Fruit fly (Drosophila melanogaster) whole organism, embryonic: ENCODE results near the gene CG18662.

Experiments
- B-H2 ChIP-seq: fragments of 200-800 bp; sonication (Bioruptor generic); optimal IDR thresholded peaks from 2 replicates; lab custom pipeline; 2018; ENCODE audit warnings: missing biosample characterization, mild to moderate bottlenecking, missing genetic modification characterization
- CG10462 ChIP-seq: fragments of 200-800 bp; sonication (Bioruptor generic); optimal IDR thresholded peaks from 2 replicates; lab custom pipeline; 2016; ENCODE audit warnings: missing biosample characterization, missing genetic modification characterization
- CG11560 ChIP-seq: fragments of 200-800 bp; sonication (Bioruptor generic); IDR thresholded peaks from 3 replicates; pipeline ENCODE4 v1.3.6; 2022; ENCODE audit warnings: missing biosample characterization, missing genetic modification characterization
- CG11696 ChIP-seq: fragments of 200-800 bp; sonication (Bioruptor generic); IDR thresholded peaks from 2 replicates; pipeline ENCODE4 v1.3.6; 2022; ENCODE audit warnings: missing biosample characterization, missing genetic modification characterization
- CG12071 ChIP-seq: fragments of 200-800 bp; sonication (Bioruptor generic); optimal IDR thresholded peaks from 3 replicates; lab custom pipeline; 2018; ENCODE audit warnings: missing biosample characterization, mild to moderate bottlenecking, missing genetic modification characterization
- CG13775 ChIP-seq: fragments of 200-800 bp; sonication (Bioruptor generic); optimal IDR thresholded peaks from 3 replicates; lab custom pipeline; 2017; ENCODE audit warnings: missing biosample characterization, mild to moderate bottlenecking, missing genetic modification characterization
- CG17361 ChIP-seq: fragments of 200-800 bp; sonication (Bioruptor generic); IDR thresholded peaks from 3 replicates; pipeline ENCODE4 v1.3.6; 2022; ENCODE audit warnings: missing biosample characterization, missing genetic modification characterization
- CG17912 ChIP-seq: fragments of 200-800 bp; sonication (Bioruptor generic); optimal IDR thresholded peaks from 2 replicates; lab custom pipeline; 2018; ENCODE audit warnings: missing biosample characterization, mild to moderate bottlenecking, missing genetic modification characterization
- CG18764 ChIP-seq: fragments of 200-800 bp; sonication (Bioruptor generic); optimal IDR thresholded peaks from 3 replicates; lab custom pipeline; 2016; ENCODE audit warnings: missing biosample characterization, missing genetic modification characterization
- CG2129 ChIP-seq: fragments of 200-800 bp; sonication (Bioruptor generic); IDR thresholded peaks from 2 replicates; pipeline ENCODE4 v1.3.6; 2022; ENCODE audit warnings: missing biosample characterization, missing genetic modification characterization; ENCODE audit not compliant: partially characterized antibody
- CG30020 ChIP-seq: fragments of 200-800 bp; optimal IDR thresholded peaks from 2 replicates; lab custom pipeline; 2019; ENCODE audit warnings: missing biosample characterization, mild to moderate bottlenecking, missing genetic modification characterization, moderate library complexity
- CG31441 ChIP-seq: fragments of 200-800 bp; sonication (Bioruptor generic); IDR thresholded peaks from 2 replicates; pipeline ENCODE4 v1.3.6; 2022; ENCODE audit warnings: missing biosample characterization, missing genetic modification characterization
- CG32767 ChIP-seq: fragments of 200-800 bp; sonication (Bioruptor generic); IDR thresholded peaks from 2 replicates; pipeline ENCODE4 v1.3.6; 2022; ENCODE audit warnings: missing biosample characterization, missing genetic modification characterization
- CG3847 ChIP-seq: fragments of 200-800 bp; sonication (Bioruptor generic); IDR thresholded peaks from 2 replicates; pipeline ENCODE4 v1.3.6; 2022; ENCODE audit warnings: missing biosample characterization, missing genetic modification characterization
- CG42726 ChIP-seq: fragments of 200-800 bp; sonication (Bioruptor generic); IDR thresholded peaks from 2 replicates; pipeline ENCODE4 v1.3.6; 2022; ENCODE audit warnings: missing biosample characterization, missing genetic modification characterization; ENCODE audit not compliant: partially characterized antibody
- CG4854 ChIP-seq: fragments of 200-800 bp; sonication (Bioruptor generic); optimal IDR thresholded peaks from 2 replicates; lab custom pipeline; 2016; ENCODE audit warnings: missing biosample characterization, missing genetic modification characterization, inconsistent platforms
- CG6272 ChIP-seq: fragments of 200-800 bp; sonication (Bioruptor generic); IDR thresholded peaks from 2 replicates; pipeline ENCODE4 v1.3.6; 2022; ENCODE audit warnings: missing biosample characterization, missing genetic modification characterization
- CG6654 ChIP-seq: fragments of 200-800 bp; sonication (Bioruptor generic); optimal IDR thresholded peaks from 2 replicates; lab custom pipeline; 2017; ENCODE audit warnings: missing biosample characterization, mild to moderate bottlenecking, missing genetic modification characterization
- CG6813 ChIP-seq: fragments of 200-800 bp; sonication (Bioruptor generic); optimal IDR thresholded peaks from 2 replicates; lab custom pipeline; 2017; ENCODE audit warnings: missing biosample characterization, missing genetic modification characterization, mild to moderate bottlenecking, moderate library complexity, missing genetic modification reagents
- CG8924 ChIP-seq: fragments of 200-800 bp; optimal IDR thresholded peaks from 3 replicates; lab custom pipeline; 2019; ENCODE audit warnings: missing biosample characterization, mild to moderate bottlenecking, missing genetic modification characterization, moderate library complexity
- Camta ChIP-seq: fragments of 200-800 bp; sonication (Bioruptor generic); optimal IDR thresholded peaks from 2 replicates; lab custom pipeline; 2016; ENCODE audit warnings: missing biosample characterization, missing genetic modification characterization
- CkIIα-i1 ChIP-seq: fragments of 200-800 bp; sonication (Bioruptor generic); IDR thresholded peaks from 2 replicates; pipeline ENCODE4 v1.3.6; 2022; ENCODE audit warnings: missing biosample characterization, missing genetic modification characterization
- D19A ChIP-seq: fragments of 200-800 bp; optimal IDR thresholded peaks from 3 replicates; lab custom pipeline; 2019; ENCODE audit warnings: missing biosample characterization, mild to moderate bottlenecking, missing genetic modification characterization, moderate library complexity
- Dad ChIP-seq: fragments of 200-800 bp; sonication (Bioruptor generic); optimal IDR thresholded peaks from 3 replicates; lab custom pipeline; 2016; ENCODE audit warnings: missing biosample characterization, missing genetic modification characterization
- Dfd ChIP-seq, 2 experiments: fragments of >200 bp; optimal IDR thresholded peaks; 2 replicates each; lab custom pipeline; 2017; ENCODE audit warnings: missing biosample characterization in 2 of 2, missing genetic modification characterization in 2 of 2
- Eip74EF ChIP-seq, 2 experiments: fragments of 200-800 bp in 1 of 2; fragments of >200 bp in 1 of 2; sonication (Bioruptor generic) in 1 of 2; optimal IDR thresholded peaks; 2 replicates each; lab custom pipeline; 2017 to 2019; ENCODE audit warnings: missing biosample characterization in 2 of 2, missing genetic modification characterization in 2 of 2, mild to moderate bottlenecking in 1 of 2, moderate library complexity in 1 of 2
- Gug ChIP-seq: fragments of 200-800 bp; sonication (Bioruptor generic); IDR thresholded peaks from 4 replicates; pipeline ENCODE4 v1.3.6; 2022; ENCODE audit warnings: missing biosample characterization, missing genetic modification characterization
- HLH4C ChIP-seq: fragments of 200-800 bp; sonication (Bioruptor generic); IDR thresholded peaks from 3 replicates; pipeline ENCODE4 v1.3.6; 2022; ENCODE audit warnings: missing biosample characterization, missing genetic modification characterization; ENCODE audit not compliant: partially characterized antibody
- HLH54F ChIP-seq: fragments of 200-800 bp; sonication (Bioruptor generic); optimal IDR thresholded peaks from 3 replicates; lab custom pipeline; 2016; ENCODE audit warnings: missing biosample characterization, missing genetic modification characterization
- Hr39 ChIP-seq: fragments of >200 bp; optimal IDR thresholded peaks from 2 replicates; lab custom pipeline; 2017
- Lhr ChIP-seq: fragments of 200-800 bp; sonication (Bioruptor generic); optimal IDR thresholded peaks from 3 replicates; lab custom pipeline; 2017; ENCODE audit warnings: mild to moderate bottlenecking, missing biosample characterization, missing genetic modification reagents, missing genetic modification characterization
- NFAT ChIP-seq: fragments of 200-800 bp; sonication (Bioruptor generic); IDR thresholded peaks from 2 replicates; pipeline ENCODE4 v1.3.6; 2022; ENCODE audit warnings: missing biosample characterization, missing genetic modification characterization
- Oaz ChIP-seq: fragments of 200-800 bp; sonication (Bioruptor generic); IDR thresholded peaks from 2 replicates; pipeline ENCODE4 v1.3.6; 2022; ENCODE audit warnings: missing biosample characterization, missing genetic modification characterization
- TFAM ChIP-seq: fragments of 200-800 bp; sonication (Bioruptor generic); optimal IDR thresholded peaks from 2 replicates; lab custom pipeline; 2017; ENCODE audit warnings: missing biosample characterization, missing genetic modification characterization, inconsistent platforms
- Xbp1 ChIP-seq: fragments of 200-800 bp; sonication (Bioruptor generic); optimal IDR thresholded peaks from 3 replicates; lab custom pipeline; 2016; ENCODE audit warnings: missing biosample characterization, mild to moderate bottlenecking, missing genetic modification characterization
- ato ChIP-seq: fragments of 200-800 bp; sonication (Bioruptor generic); IDR thresholded peaks from 2 replicates; pipeline ENCODE4 v1.3.6; 2022; ENCODE audit warnings: missing biosample characterization, missing genetic modification characterization; ENCODE audit not compliant: partially characterized antibody
- bowl ChIP-seq: fragments of 200-800 bp; sonication (Bioruptor generic); IDR thresholded peaks from 2 replicates; pipeline ENCODE4 v1.3.6; 2022; ENCODE audit warnings: missing biosample characterization, missing genetic modification characterization
- chm ChIP-seq: fragments of 200-800 bp; sonication (Bioruptor generic); IDR thresholded peaks from 2 replicates; pipeline ENCODE4 v1.3.6; 2022; ENCODE audit warnings: missing biosample characterization, missing genetic modification characterization
- croc ChIP-seq: fragments of 200-800 bp; sonication (Bioruptor generic); conservative IDR thresholded peaks from 3 replicates; pipeline ENCODE4 v1.3.6; 2022; ENCODE audit warnings: missing biosample characterization, missing genetic modification characterization
- disco-r ChIP-seq: fragments of 200-800 bp; sonication (Bioruptor generic); optimal IDR thresholded peaks from 2 replicates; lab custom pipeline; 2016; ENCODE audit warnings: missing biosample characterization, missing genetic modification characterization
- dmrt11E ChIP-seq: fragments of 200-800 bp; sonication (Bioruptor generic); optimal IDR thresholded peaks from 3 replicates; lab custom pipeline; 2018; ENCODE audit warnings: missing biosample characterization, mild to moderate bottlenecking, missing genetic modification characterization, moderate library complexity
- fd3F ChIP-seq: fragments of 200-800 bp; sonication (Bioruptor generic); optimal IDR thresholded peaks from 2 replicates; lab custom pipeline; 2018; ENCODE audit warnings: missing biosample characterization, mild to moderate bottlenecking, missing genetic modification characterization, moderate library complexity
- h ChIP-seq: fragments of >200 bp; optimal IDR thresholded peaks from 2 replicates; lab custom pipeline; 2017
- hbn ChIP-seq: fragments of 200-800 bp; sonication (Bioruptor generic); IDR thresholded peaks from 2 replicates; pipeline ENCODE4 v1.3.6; 2022; ENCODE audit warnings: missing biosample characterization, missing genetic modification characterization; ENCODE audit not compliant: partially characterized antibody
- hkb ChIP-seq, 2 experiments: fragments of 200-800 bp in 1 of 2; fragments of >200 bp in 1 of 2; sonication (Bioruptor generic) in 1 of 2; IDR thresholded peaks in 1 of 2; optimal IDR thresholded peaks in 1 of 2; 2 replicates each; pipeline versions ENCODE4 v1.3.6 to Lab custom; 2017 to 2022; ENCODE audit warnings: missing biosample characterization in 1 of 2, missing genetic modification characterization in 1 of 2
- jumu ChIP-seq: fragments of 200-800 bp; sonication (Bioruptor generic); optimal IDR thresholded peaks from 3 replicates; lab custom pipeline; 2016; ENCODE audit warnings: missing biosample characterization, missing genetic modification characterization
- klu ChIP-seq: fragments of 200-800 bp; sonication (Bioruptor generic); IDR thresholded peaks from 2 replicates; pipeline ENCODE4 v1.3.6; 2022; ENCODE audit warnings: missing biosample characterization, missing genetic modification characterization
- kni ChIP-seq: fragments of 200-800 bp; sonication (Bioruptor generic); optimal IDR thresholded peaks from 3 replicates; lab custom pipeline; 2017; ENCODE audit warnings: mild to moderate bottlenecking, missing biosample characterization, missing genetic modification reagents, missing genetic modification characterization
- mirr ChIP-seq: fragments of 200-800 bp; sonication (Bioruptor generic); optimal IDR thresholded peaks from 3 replicates; lab custom pipeline; 2018; ENCODE audit warnings: missing biosample characterization, mild to moderate bottlenecking, missing genetic modification characterization
- peb ChIP-seq: fragments of 200-800 bp; sonication (Bioruptor generic); IDR thresholded peaks from 2 replicates; pipeline ENCODE4 v1.3.6; 2022; ENCODE audit warnings: missing biosample characterization, missing genetic modification characterization
- slou ChIP-seq: fragments of 200-800 bp; sonication (Bioruptor generic); optimal IDR thresholded peaks from 3 replicates; lab custom pipeline; 2016; ENCODE audit warnings: missing biosample characterization, missing genetic modification characterization

CG18662 gene

DNA sequence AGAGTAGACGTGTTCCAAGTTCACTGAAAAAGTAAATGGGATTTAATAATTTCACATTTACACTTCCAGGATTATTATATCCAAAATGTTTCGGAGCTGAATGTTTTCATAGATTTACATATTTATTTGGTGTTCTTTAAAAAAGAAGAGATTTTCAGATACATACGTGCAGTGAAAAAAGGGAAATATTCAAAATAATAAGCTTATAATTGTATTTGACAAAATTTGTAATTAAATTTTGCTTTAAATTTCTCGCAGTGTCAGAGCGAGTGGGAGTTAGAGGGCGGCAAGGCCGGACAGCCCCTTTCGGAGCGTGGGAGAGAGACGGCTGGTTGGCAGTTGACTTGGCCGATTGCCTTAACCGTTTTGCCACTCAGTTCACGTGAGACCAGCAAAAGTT, 43.5 kb upstream of the CG18662 start, which contains the start of gene Tsp29Fb (continued):
- TF ChIP-seq slou (GFP tag; lab: Kevin White, UChicago): no peak
- no peak for TF ChIP-seq dmrt11E (tag; lab: Kevin White, UChicago)
- no peak for TF ChIP-seq peb (GFP tag; lab: Robert Waterston, UW)
- peak; percentile 56 for TF ChIP-seq CG12071 (GFP tag; lab: Kevin White, UChicago)
- TF ChIP-seq CG11696 (GFP tag; lab: Robert Waterston, UW): no peak
- TF ChIP-seq Lhr (GFP tag; lab: Kevin White, UChicago): no peak
- peak; percentile 73 for TF ChIP-seq B-H2 (GFP tag; lab: Kevin White, UChicago)
- TF ChIP-seq CG4854 (GFP tag; lab: Kevin White, UChicago): no peak
- TF ChIP-seq croc: peak; percentile 35; the same call in 1 of the 3 replicates
- no peak for TF ChIP-seq hkb (optimal IDR thresholded peaks at IDR 0.05; lab: Kevin White, UChicago)
- TF ChIP-seq hkb (GFP tag; IDR thresholded peaks at IDR 0.05; lab: Robert Waterston, UW): peak; percentile 83
- TF ChIP-seq Dfd (GFP tag; optimal IDR thresholded peaks at IDR 0.05; lab: Kevin White, UChicago): no peak
- peak; percentile 36 for TF ChIP-seq HLH54F (GFP tag; lab: Kevin White, UChicago)
- peak; percentile 78 for TF ChIP-seq fd3F (GFP tag; lab: Kevin White, UChicago)
- TF ChIP-seq hbn (GFP tag; lab: Robert Waterston, UW): no peak
- no peak for TF ChIP-seq CkIIα-i1 (GFP tag; lab: Robert Waterston, UW)
- TF ChIP-seq CG3847: peak; percentile 67
- peak; percentile 20 for TF ChIP-seq Dad (GFP tag; lab: Kevin White, UChicago)
- TF ChIP-seq Hr39 (lab: Kevin White, UChicago): no peak
- TF ChIP-seq CG42726: no peak
- TF ChIP-seq CG30020 (tag; lab: Kevin White, UChicago): no peak
- TF ChIP-seq ato (GFP tag; lab: Robert Waterston, UW): no peak
- TF ChIP-seq CG11560 (tag; lab: Robert Waterston, UW): no peak; the same call in 2 of the 3 replicates
- peak; percentile 19; the same call in 1 of the 2 replicates for TF ChIP-seq CG32767 (GFP tag; lab: Robert Waterston, UW)
- TF ChIP-seq chm: no peak
- TF ChIP-seq klu: peak; percentile 52; the same call in 1 of the 2 replicates
- peak; percentile 8 for TF ChIP-seq jumu (GFP tag; lab: Kevin White, UChicago)
- TF ChIP-seq Camta (GFP tag; lab: Kevin White, UChicago): no peak
- peak; percentile 58 for TF ChIP-seq CG13775 (GFP tag; lab: Kevin White, UChicago)
- peak; percentile 38; the same call in 1 of the 2 replicates for TF ChIP-seq Oaz (GFP tag; lab: Robert Waterston, UW)
- peak; percentile 77 for TF ChIP-seq Xbp1 (GFP tag; lab: Kevin White, UChicago)
- TF ChIP-seq CG2129: no peak
- TF ChIP-seq Gug (GFP tag; lab: Robert Waterston, UW): peak; percentile 38; the same call in 1 of the 4 replicates
- TF ChIP-seq h: no peak
- peak; percentile 38 for TF ChIP-seq CG18764 (GFP tag; lab: Kevin White, UChicago)
- TF ChIP-seq bowl (GFP tag; lab: Robert Waterston, UW): no peak
- no peak for TF ChIP-seq kni (GFP tag; lab: Kevin White, UChicago)
- TF ChIP-seq TFAM (GFP tag; lab: Kevin White, UChicago): no peak
- TF ChIP-seq CG17361: peak; percentile 78
- TF ChIP-seq CG10462 (GFP tag; lab: Kevin White, UChicago): no peak
- peak; percentile 23; the same call in 1 of the 2 replicates for TF ChIP-seq CG6272
- TF ChIP-seq CG17912: no peak
- peak; percentile 7 for TF ChIP-seq disco-r (GFP tag; lab: Kevin White, UChicago)
- peak; percentile 86 for TF ChIP-seq CG8924
- no peak for TF ChIP-seq HLH4C (GFP tag; lab: Robert Waterston, UW)
- peak; percentile 54 for TF ChIP-seq CG6813 (GFP tag; lab: Kevin White, UChicago)
- peak; percentile 75 for TF ChIP-seq CG31441 (GFP tag; lab: Robert Waterston, UW)
- TF ChIP-seq Eip74EF (GFP tag; optimal IDR thresholded peaks at IDR 0.05; lab: Kevin White, UChicago): peak in 1 of 2 experiments; percentile 68
- no peak; the same call in 1 of the 2 replicates for TF ChIP-seq NFAT (GFP tag; lab: Robert Waterston, UW)
- TF ChIP-seq CG6654: peak; percentile 19
- no peak for TF ChIP-seq mirr (GFP tag; lab: Kevin White, UChicago)
- TF ChIP-seq D19A: peak; percentile 72
